Worm (Caenorhabditis elegans): ENCODE results near the gene spp-22.

DNA sequence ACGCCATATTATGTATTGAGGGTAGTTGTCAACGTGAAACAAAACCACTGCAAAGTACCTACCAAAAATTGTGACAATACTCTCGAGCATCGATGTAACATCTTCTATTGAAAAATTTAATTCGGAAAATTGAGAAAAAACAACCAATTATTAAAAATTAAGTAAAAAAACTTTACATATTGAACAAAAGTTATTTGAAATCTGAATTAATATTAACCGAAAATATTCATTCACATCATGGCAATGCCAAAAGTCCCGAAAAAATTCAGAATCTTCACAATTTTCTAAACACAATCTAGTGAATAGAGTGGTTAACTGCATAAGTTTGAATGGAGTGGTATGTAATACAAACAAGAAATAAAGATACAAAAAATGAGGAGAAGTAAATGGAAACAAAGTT, 27.1 kb downstream of the spp-22 start, which contains the start of gene F46H5.3:
- TF ChIP-seq dao-5 (tag; optimal IDR thresholded peaks at IDR 0.05) (no peak), him-1 (tag; optimal IDR thresholded peaks at IDR 0.05) (no peak)
